Worm (Caenorhabditis elegans) whole organism, young adult: ENCODE measurements around the gene C06E4.3.

ENCODE experiments used
- B0336.3 ChIP-seq: fragments of 200-800 bp; sonication (Bioruptor generic); IDR thresholded peaks from 2 replicates; pipeline ENCODE4 v1.3.6; 2022; ENCODE audit warnings: missing genetic modification characterization, missing compliant biosample characterization
- C17E4.6 ChIP-seq: fragments of 200-800 bp; sonication (Bioruptor generic); IDR thresholded peaks from 2 replicates; pipeline ENCODE4 v1.3.6; 2022; ENCODE audit warnings: missing genetic modification reagents, missing genetic modification characterization, missing compliant biosample characterization
- F33H1.4 ChIP-seq: fragments of 200-800 bp; sonication (Bioruptor generic); IDR thresholded peaks from 2 replicates; pipeline ENCODE4 v1.3.6; 2022; ENCODE audit warnings: missing genetic modification reagents, missing genetic modification characterization, missing compliant biosample characterization
- F57A8.1 ChIP-seq: fragments of 200-800 bp; sonication (Bioruptor generic); optimal IDR thresholded peaks from 2 replicates; lab custom pipeline; 2018; ENCODE audit warnings: mild to moderate bottlenecking, missing genetic modification characterization, moderate library complexity, missing compliant biosample characterization
- T07F8.4 ChIP-seq: sonication (generic microtip); optimal IDR thresholded peaks from 2 replicates; lab custom pipeline; 2016; ENCODE audit warnings: mild to moderate bottlenecking, missing genetic modification characterization, moderate library complexity, missing compliant biosample characterization
- Y56A3A.18 ChIP-seq: fragments of 200-800 bp; sonication (Bioruptor generic); IDR thresholded peaks from 2 replicates; pipeline ENCODE4 v1.3.6; 2022; ENCODE audit warnings: missing genetic modification reagents, missing genetic modification characterization, missing compliant biosample characterization
- Y67H2A.10 ChIP-seq: fragments of 200-800 bp; sonication (Bioruptor generic); conservative IDR thresholded peaks from 2 replicates; pipeline ENCODE4 v1.3.6; 2022; ENCODE audit warnings: missing genetic modification reagents, missing genetic modification characterization, missing compliant biosample characterization
- Y79H2A.3 ChIP-seq: fragments of 200-800 bp; sonication (Bioruptor generic); conservative IDR thresholded peaks from 2 replicates; pipeline ENCODE4 v1.3.6; 2022; ENCODE audit warnings: missing genetic modification reagents, missing genetic modification characterization, missing compliant biosample characterization
- Y95B8A.8 ChIP-seq: fragments of 200-800 bp; sonication (Bioruptor generic); IDR thresholded peaks from 2 replicates; pipeline ENCODE4 v1.3.6; 2022; ENCODE audit warnings: missing genetic modification reagents, missing genetic modification characterization, missing compliant biosample characterization
- akir-1 ChIP-seq: fragments of 200-800 bp; sonication (Bioruptor generic); optimal IDR thresholded peaks from 2 replicates; lab custom pipeline; 2018; ENCODE audit warnings: mild to moderate bottlenecking, missing genetic modification characterization, moderate library complexity, missing compliant biosample characterization
- ama-1 ChIP-seq, 3 experiments: fragments of 150-350 bp in 1 of 3; sonication (generic microtip) in 2 of 3; optimal IDR thresholded peaks; 2 replicates each; lab custom pipeline; 2014 to 2018; ENCODE audit warnings: missing biosample characterization in 2 of 3, missing genetic modification characterization in 2 of 3, missing genetic modification reagents in 2 of 3
- attf-3 ChIP-seq: fragments of 200-800 bp; sonication (Bioruptor generic); conservative IDR thresholded peaks from 2 replicates; pipeline ENCODE4 v1.3.6; 2022; ENCODE audit warnings: missing genetic modification reagents, missing genetic modification characterization, missing compliant biosample characterization
- attf-6 ChIP-seq: fragments of 200-800 bp; sonication (Bioruptor generic); IDR thresholded peaks from 2 replicates; pipeline ENCODE4 v1.3.6; 2022; ENCODE audit warnings: missing genetic modification reagents, missing genetic modification characterization, missing compliant biosample characterization
- bed-2 ChIP-seq: fragments of 200-800 bp; sonication (Bioruptor generic); IDR thresholded peaks from 2 replicates; pipeline ENCODE4 v1.3.6; 2022; ENCODE audit warnings: missing genetic modification reagents, missing genetic modification characterization, missing compliant biosample characterization
- ceh-100 ChIP-seq: fragments of 200-800 bp; sonication (Bioruptor generic); IDR thresholded peaks from 2 replicates; pipeline ENCODE4 v1.3.6; 2022; ENCODE audit warnings: missing genetic modification reagents, missing genetic modification characterization, missing compliant biosample characterization
- ceh-27 ChIP-seq: fragments of 200-800 bp; sonication (Bioruptor generic); optimal IDR thresholded peaks from 2 replicates; lab custom pipeline; 2018; ENCODE audit warnings: mild to moderate bottlenecking, missing genetic modification characterization, moderate library complexity, missing compliant biosample characterization
- ceh-40 ChIP-seq: fragments of 200-800 bp; sonication (Bioruptor generic); IDR thresholded peaks from 2 replicates; pipeline ENCODE4 v1.3.6; 2022; ENCODE audit warnings: missing genetic modification characterization, missing compliant biosample characterization
- ceh-91 ChIP-seq: fragments of 200-800 bp; sonication (Bioruptor generic); IDR thresholded peaks from 2 replicates; pipeline ENCODE4 v1.3.6; 2022; ENCODE audit warnings: missing genetic modification reagents, missing genetic modification characterization, missing compliant biosample characterization
- dpff-1 ChIP-seq: sonication (generic microtip); optimal IDR thresholded peaks from 2 replicates; lab custom pipeline; 2017; ENCODE audit warnings: mild to moderate bottlenecking, missing genetic modification characterization, missing compliant biosample characterization
- egl-18 ChIP-seq: fragments of 200-800 bp; sonication (Bioruptor generic); IDR thresholded peaks from 2 replicates; pipeline ENCODE4 v1.3.6; 2022; ENCODE audit warnings: missing genetic modification reagents, missing genetic modification characterization, missing compliant biosample characterization
- egrh-3 ChIP-seq: fragments of 200-800 bp; sonication (Bioruptor generic); IDR thresholded peaks from 2 replicates; pipeline ENCODE4 v1.3.6; 2022; ENCODE audit warnings: missing genetic modification reagents, missing genetic modification characterization, missing compliant biosample characterization
- fkh-3 ChIP-seq: sonication (generic microtip); optimal IDR thresholded peaks from 2 replicates; lab custom pipeline; 2016; ENCODE audit warnings: mild to moderate bottlenecking, missing genetic modification characterization, missing compliant biosample characterization
- hlh-26 ChIP-seq: fragments of 200-800 bp; sonication (Bioruptor generic); conservative IDR thresholded peaks from 2 replicates; pipeline ENCODE4 v1.3.6; 2022; ENCODE audit warnings: missing genetic modification reagents, missing genetic modification characterization, missing compliant biosample characterization
- hmg-20 ChIP-seq: fragments of 200-800 bp; sonication (Bioruptor generic); IDR thresholded peaks from 2 replicates; pipeline ENCODE4 v1.3.6; 2022; ENCODE audit warnings: missing genetic modification reagents, missing genetic modification characterization, missing compliant biosample characterization
- hsf-1 ChIP-seq: fragments of 200-800 bp; sonication (Bioruptor generic); IDR thresholded peaks from 2 replicates; pipeline ENCODE4 v1.3.6; 2022; ENCODE audit warnings: missing genetic modification reagents, missing genetic modification characterization, missing compliant biosample characterization
- lag-1 ChIP-seq: fragments of 200-800 bp; sonication (Bioruptor generic); IDR thresholded peaks from 2 replicates; pipeline ENCODE4 v1.3.6; 2022; ENCODE audit warnings: missing genetic modification reagents, missing genetic modification characterization, missing compliant biosample characterization
- let-607 ChIP-seq, 2 experiments: fragments of 200-800 bp in 1 of 2; sonication (Bioruptor generic) in 1 of 2; sonication (generic microtip) in 1 of 2; optimal IDR thresholded peaks; 2 replicates each; lab custom pipeline; 2016 to 2018; ENCODE audit warnings: mild to moderate bottlenecking in 2 of 2, missing compliant biosample characterization in 2 of 2, missing genetic modification characterization in 2 of 2, moderate library complexity in 2 of 2, missing genotype in 1 of 2
- mel-28 ChIP-seq: sonication (generic microtip); optimal IDR thresholded peaks from 2 replicates; lab custom pipeline; 2016; ENCODE audit warnings: borderline replicate concordance, mild to moderate bottlenecking, missing genetic modification characterization, missing compliant biosample characterization
- nfya-2 ChIP-seq: fragments of 200-800 bp; sonication (Bioruptor generic); IDR thresholded peaks from 2 replicates; pipeline ENCODE4 v1.3.6; 2022; ENCODE audit warnings: missing genetic modification reagents, missing genetic modification characterization, missing compliant biosample characterization
- nhr-120 ChIP-seq: fragments of 200-800 bp; sonication (Bioruptor generic); IDR thresholded peaks from 2 replicates; pipeline ENCODE4 v1.3.6; 2022; ENCODE audit warnings: missing genetic modification characterization, missing compliant biosample characterization
- nhr-90 ChIP-seq: sonication (generic microtip); optimal IDR thresholded peaks from 2 replicates; lab custom pipeline; 2016; ENCODE audit warnings: missing genotype, mild to moderate bottlenecking, missing genetic modification characterization, missing compliant biosample characterization
- pbrm-1 ChIP-seq: fragments of 200-800 bp; sonication (Bioruptor generic); IDR thresholded peaks from 2 replicates; pipeline ENCODE4 v1.3.6; 2022; ENCODE audit warnings: missing genetic modification reagents, missing genetic modification characterization, missing compliant biosample characterization
- rec-8 ChIP-seq, 2 experiments: sonication (generic microtip); optimal IDR thresholded peaks; 2 replicates each; lab custom pipeline; 2016; ENCODE audit warnings: mild to moderate bottlenecking in 2 of 2, missing genetic modification characterization in 2 of 2, missing genetic modification reagents in 2 of 2, missing genotype in 2 of 2, missing biosample characterization in 1 of 2, missing compliant biosample characterization in 1 of 2, moderate library complexity in 1 of 2
- sea-2 ChIP-seq: fragments of 200-800 bp; sonication (Bioruptor generic); IDR thresholded peaks from 2 replicates; pipeline ENCODE4 v1.3.6; 2022; ENCODE audit warnings: missing genetic modification characterization, missing compliant biosample characterization
- tlf-1 ChIP-seq: fragments of 200-800 bp; sonication (Bioruptor generic); optimal IDR thresholded peaks from 2 replicates; lab custom pipeline; 2018; ENCODE audit warnings: mild to moderate bottlenecking, missing genetic modification characterization, missing compliant biosample characterization
- ztf-18 ChIP-seq: sonication (generic microtip); optimal IDR thresholded peaks from 2 replicates; lab custom pipeline; 2016; ENCODE audit warnings: missing genotype, mild to moderate bottlenecking, missing genetic modification characterization, missing compliant biosample characterization
- ztf-25 ChIP-seq: fragments of 200-800 bp; sonication (Bioruptor generic); IDR thresholded peaks from 2 replicates; pipeline ENCODE4 v1.3.6; 2022; ENCODE audit warnings: missing genetic modification reagents, missing genetic modification characterization, missing compliant biosample characterization

C06E4.3 gene

ce11 chrIV:7274969-7275548 lies 14.4 kb downstream of the C06E4.3 start (continued):
- no peak for TF ChIP-seq attf-3 (GFP tag; lab: Robert Waterston, UW)

- TF ChIP-seq hmg-20 (GFP tag; lab: Robert Waterston, UW): no peak
- TF ChIP-seq Y67H2A.10: no peak
- TF ChIP-seq Y56A3A.18 (GFP tag; lab: Robert Waterston, UW): no peak
- no peak for TF ChIP-seq attf-6 (GFP tag; lab: Robert Waterston, UW)
- no peak for TF ChIP-seq lag-1
- TF ChIP-seq hlh-26 (GFP tag; lab: Robert Waterston, UW): no peak
- no peak for TF ChIP-seq nfya-2 (GFP tag; lab: Robert Waterston, UW)
- TF ChIP-seq tlf-1: no peak
- no peak for TF ChIP-seq attf-3 (GFP tag; lab: Robert Waterston, UW)
- no peak for TF ChIP-seq dpff-1 (tag; lab: Kevin White, UChicago)
Observed at ce11 chrIV:7276661-7277060, 16.0 kb downstream of the C06E4.3 start, which contains the start of gene C06E4.2. Gene C06E4.2 (plus strand): TSS chrIV:7276961.

- TF ChIP-seq hsf-1 (GFP tag; lab: Robert Waterston, UW) (no peak), ama-1 (optimal IDR thresholded peaks at IDR 0.05; lab: Kevin White, UChicago) (no peak), ama-1 (GFP tag; optimal IDR thresholded peaks at IDR 0.05; lab: Kevin White, UChicago) (no peak), sea-2 (GFP tag; lab: Robert Waterston, UW) (no peak), B0336.3 (no peak), ztf-25 (GFP tag; lab: Robert Waterston, UW) (no peak), ceh-91 (GFP tag; lab: Robert Waterston, UW) (no peak), F33H1.4 (GFP tag; lab: Robert Waterston, UW) (no peak), let-607 (tag; optimal IDR thresholded peaks at IDR 0.05; lab: Kevin White, UChicago) (no peak)
Observed at ce11 chrIV:7282957-7283356, 22.3 kb downstream of the C06E4.3 start, which contains the start of gene C06E4.1. Gene C06E4.1 (plus strand): TSS chrIV:7283257.

ce11 chrIV:7285839-7286238 lies 25.2 kb downstream of the C06E4.3 start, which contains the start of gene C06E4.8:
Gene C06E4.8 (minus strand): TSS chrIV:7285875.
- TF ChIP-seq ztf-18 (no peak), Y79H2A.3 (GFP tag; lab: Robert Waterston, UW) (no peak), egl-18 (GFP tag; lab: Robert Waterston, UW) (no peak), nhr-90 (tag; lab: Kevin White, UChicago) (no peak)

- TF ChIP-seq C17E4.6 (GFP tag; lab: Robert Waterston, UW) (no peak), T07F8.4 (tag; lab: Kevin White, UChicago) (no peak), rec-8 (tag; optimal IDR thresholded peaks at IDR 0.05; lab: Kevin White, UChicago) (no peak), pbrm-1 (no peak), fkh-3 (tag; lab: Kevin White, UChicago) (no peak), mel-28 (no peak), bed-2 (GFP tag; lab: Robert Waterston, UW) (no peak), ceh-40 (GFP tag; lab: Robert Waterston, UW) (no peak), egrh-3 (GFP tag; lab: Robert Waterston, UW) (no peak), F57A8.1 (GFP tag; lab: Kevin White, UChicago) (no peak), Y95B8A.8 (GFP tag; lab: Robert Waterston, UW) (no peak), F33H1.4 (GFP tag; lab: Robert Waterston, UW) (no peak), ceh-27 (no peak), nhr-120 (GFP tag; lab: Robert Waterston, UW) (no peak), akir-1 (no peak), ceh-100 (GFP tag; lab: Robert Waterston, UW) (no peak)
Observed at ce11 chrIV:7287474-7287873, 26.8 kb downstream of the C06E4.3 start, which contains the start of gene F42C5.3. Gene F42C5.3 (minus strand): TSS chrIV:7287574.
